Worm (Caenorhabditis elegans): ENCODE measurements around the gene C44B7.7.
A peak's percentile ranks its signal among the peaks of the same experiment; 100 is the strongest.

C44B7.7 gene

DNA sequence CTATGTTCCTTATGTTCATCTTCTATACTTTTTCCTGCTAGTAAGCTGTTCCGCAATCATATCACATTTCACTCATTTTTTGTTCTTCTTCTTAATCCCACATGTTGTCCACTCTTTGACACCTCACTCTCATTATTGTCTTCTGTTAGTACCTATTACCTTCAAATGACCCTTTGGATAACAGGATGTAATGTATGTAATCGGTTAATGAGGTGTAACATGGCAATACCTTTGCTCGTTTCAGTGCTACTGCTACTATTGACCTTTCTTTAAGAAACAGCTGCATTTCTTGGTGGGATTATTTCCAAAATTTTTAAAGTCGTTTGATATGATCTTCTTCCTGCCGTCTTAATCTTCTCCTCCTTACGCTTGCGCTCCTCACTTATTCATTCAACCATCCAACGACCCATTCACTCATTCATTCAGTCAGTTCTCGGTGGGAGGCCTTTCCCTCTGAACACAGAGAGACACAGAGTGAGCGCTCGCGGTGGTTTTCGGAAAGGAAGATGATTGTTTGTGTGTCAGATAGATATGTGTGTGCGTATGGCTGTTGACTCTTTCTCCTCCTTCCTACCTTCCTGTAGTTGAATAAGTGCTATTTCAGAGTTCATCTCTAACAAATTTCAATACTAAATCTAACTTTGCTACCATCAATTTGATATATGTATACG, 48.3 kb downstream of the C44B7.7 start (continued):
- no peak for TF ChIP-seq ceh-43 (GFP tag; optimal IDR thresholded peaks at IDR 0.05)
- TF ChIP-seq hlh-1 (tag; optimal IDR thresholded peaks at IDR 0.05): no peak
- TF ChIP-seq nhr-237 (tag; optimal IDR thresholded peaks at IDR 0.05): no peak
- TF ChIP-seq pha-4 (tag; optimal IDR thresholded peaks at IDR 0.05): peak; percentile 56

DNA sequence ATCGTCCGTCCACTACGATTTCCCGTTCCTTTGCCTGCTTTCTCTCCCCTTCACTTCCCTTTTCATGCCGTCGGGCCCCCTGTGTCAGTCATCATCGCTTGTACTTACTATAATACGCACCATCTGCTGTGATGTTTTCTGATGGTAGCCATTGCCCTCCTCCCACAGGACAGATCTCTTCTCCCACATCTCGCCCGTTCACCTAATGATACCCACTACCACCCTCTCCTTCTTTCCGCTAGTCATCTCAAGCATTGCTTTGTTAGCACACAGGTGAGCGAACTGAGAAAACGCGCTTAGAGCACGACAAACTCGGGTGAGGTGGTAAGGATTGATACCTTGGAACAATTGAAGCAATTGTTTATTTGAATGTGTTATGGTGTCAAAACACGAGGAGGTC, 49.0 kb downstream of the C44B7.7 start:
- TF ChIP-seq mls-2 (tag; optimal IDR thresholded peaks at IDR 0.05) (peak; percentile 29), ham-2 (GFP tag; optimal IDR thresholded peaks at IDR 0.05) (peak; percentile 72), nhr-2 (tag; optimal IDR thresholded peaks at IDR 0.05) (peak; percentile 64), ztf-11 (tag; optimal IDR thresholded peaks at IDR 0.05) (peak; percentile 7), cnd-1 (tag; optimal IDR thresholded peaks at IDR 0.05) (peak; percentile 62), mep-1 (tag; optimal IDR thresholded peaks at IDR 0.05) (peak; percentile 35), tbx-8 (GFP tag; optimal IDR thresholded peaks at IDR 0.05) (no peak), mab-5 (tag; optimal IDR thresholded peaks at IDR 0.05) (no peak)

DNA sequence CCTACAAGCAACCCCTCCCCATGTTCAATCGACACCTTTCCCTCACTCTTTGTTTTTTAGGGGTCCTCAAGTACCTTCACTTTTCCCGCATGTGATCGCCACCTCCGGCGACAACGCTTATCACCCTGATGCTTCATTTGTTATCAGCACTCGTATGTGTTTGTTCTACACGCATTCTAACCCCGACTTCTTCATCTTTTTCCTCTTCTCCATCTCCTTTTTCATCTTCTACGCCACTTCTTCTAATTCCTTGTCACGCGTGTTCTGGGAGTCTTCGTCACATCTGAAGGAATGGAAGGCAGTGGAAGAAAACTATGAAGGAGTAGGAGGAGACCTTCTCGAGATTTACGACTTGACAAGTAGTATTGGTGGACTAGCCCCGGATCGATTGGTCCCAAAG, 50.0 kb downstream of the C44B7.7 start:
- TF ChIP-seq mab-5 (tag; optimal IDR thresholded peaks at IDR 0.05) (no peak), unc-62 (GFP tag; optimal IDR thresholded peaks at IDR 0.05) (peak; percentile 32)

All from whole organism, mixed stage, embryonic.